Worm (Caenorhabditis elegans): Measurements from ENCODE around the gene fbxb-90.

Gene fbxb-90

DNA sequence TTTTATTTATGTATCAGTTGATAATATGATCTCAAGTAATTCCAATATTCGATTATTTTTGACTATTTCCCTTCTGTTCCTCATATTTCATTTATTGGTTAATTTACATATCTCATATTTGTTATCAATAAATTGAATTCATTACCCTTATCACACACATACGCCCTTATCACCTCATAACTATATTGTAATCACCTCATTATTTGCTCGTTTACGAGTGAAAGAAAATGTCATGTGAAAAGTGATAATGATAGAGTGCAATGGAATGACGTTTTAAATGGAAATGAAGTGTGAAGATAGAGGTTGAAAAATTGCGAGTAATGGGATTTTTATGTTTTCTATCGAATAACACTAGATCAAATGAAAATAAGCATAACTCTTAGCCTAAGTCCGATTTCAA, 37.9 kb upstream of the fbxb-90 start:
- TF ChIP-seq unc-30 (tag; optimal IDR thresholded peaks at IDR 0.05) = no peak
- peak; percentile 47 for TF ChIP-seq nhr-90 (tag; optimal IDR thresholded peaks at IDR 0.05; ENCODE audit: poor library complexity)
- no peak for TF ChIP-seq skn-1 (tag; optimal IDR thresholded peaks at IDR 0.05)
- TF ChIP-seq fkh-8 (tag; optimal IDR thresholded peaks at IDR 0.05) = peak; percentile 9
- TF ChIP-seq elt-2 (tag; optimal IDR thresholded peaks at IDR 0.05) = peak; percentile 100
- TF ChIP-seq zip-4 (GFP tag; optimal IDR thresholded peaks at IDR 0.05) = no peak
- peak; percentile 88 for TF ChIP-seq jun-1 (tag; optimal IDR thresholded peaks at IDR 0.05)
- no peak for TF ChIP-seq zag-1 (tag; optimal IDR thresholded peaks at IDR 0.05)
- TF ChIP-seq tbx-2 (tag; optimal IDR thresholded peaks at IDR 0.05) = no peak
- no peak for TF ChIP-seq lin-13 (GFP tag; optimal IDR thresholded peaks at IDR 0.05)
- no peak for TF ChIP-seq aly-2 (tag; optimal IDR thresholded peaks at IDR 0.05)
- no peak for TF ChIP-seq irx-1 (tag; optimal IDR thresholded peaks at IDR 0.05)
- no peak for TF ChIP-seq fkh-4 (tag; optimal IDR thresholded peaks at IDR 0.05; ENCODE audit: borderline replicate concordance)
- no peak for TF ChIP-seq nhr-77 (tag; optimal IDR thresholded peaks at IDR 0.05)
- TF ChIP-seq sptf-1 (tag; optimal IDR thresholded peaks at IDR 0.05) = no peak
- TF ChIP-seq alr-1 (tag; optimal IDR thresholded peaks at IDR 0.05; ENCODE audit: borderline replicate concordance) = no peak
- no peak for TF ChIP-seq efl-1 (optimal IDR thresholded peaks at IDR 0.05)
- peak in 1 of 2 experiments; percentile 84 for TF ChIP-seq efl-1 (GFP tag; optimal IDR thresholded peaks at IDR 0.05 in 1 of 2)
- TF ChIP-seq ets-5 (GFP tag; IDR thresholded peaks at IDR 0.05) = no peak
- peak; percentile 79 for TF ChIP-seq pax-3 (tag; optimal IDR thresholded peaks at IDR 0.05)
- TF ChIP-seq ces-1 (GFP tag; optimal IDR thresholded peaks at IDR 0.05) = no peak
- TF ChIP-seq sox-4 (tag; optimal IDR thresholded peaks at IDR 0.05) = no peak
- peak; percentile 51 for TF ChIP-seq nhr-20 (tag; optimal IDR thresholded peaks at IDR 0.05)
- no peak for TF ChIP-seq egl-13 (tag; optimal IDR thresholded peaks at IDR 0.05)
- peak in 1 of 2 experiments; percentile 70 for TF ChIP-seq lin-35 (GFP tag; optimal IDR thresholded peaks at IDR 0.05)
- no peak for TF ChIP-seq ama-1 (optimal IDR thresholded peaks at IDR 0.05)
- no peak for TF ChIP-seq nhr-84 (tag; optimal IDR thresholded peaks at IDR 0.05)
- TF ChIP-seq lin-15B (tag; optimal IDR thresholded peaks at IDR 0.05) = no peak
- peak in 1 of 2 experiments; percentile 58 for TF ChIP-seq lsy-2 (tag; optimal IDR thresholded peaks at IDR 0.05)
- TF ChIP-seq fos-1 (tag; optimal IDR thresholded peaks at IDR 0.05) = peak; percentile 4
- peak; percentile 99 for TF ChIP-seq pqm-1 (tag; optimal IDR thresholded peaks at IDR 0.05)
- TF ChIP-seq ztf-11 (tag; optimal IDR thresholded peaks at IDR 0.05) = no peak
- peak; percentile 91 for TF ChIP-seq tlp-1 (tag; optimal IDR thresholded peaks at IDR 0.05)
- no peak for TF ChIP-seq mep-1 (tag; optimal IDR thresholded peaks at IDR 0.05)
- TF ChIP-seq blmp-1 (tag; optimal IDR thresholded peaks at IDR 0.05) = no peak
- TF ChIP-seq ceh-8 (GFP tag; optimal IDR thresholded peaks at IDR 0.05) = peak; percentile 87
- no peak for TF ChIP-seq Y116A8C.19 (tag; optimal IDR thresholded peaks at IDR 0.05; ENCODE audit: borderline replicate concordance)
- no peak for TF ChIP-seq elt-3 (tag; optimal IDR thresholded peaks at IDR 0.05)
- no peak for TF ChIP-seq nhr-76 (tag; optimal IDR thresholded peaks at IDR 0.05)
- 0 out of 2 replicates have a peak, but pooled peaks have one; percentile 6 for TF ChIP-seq nhr-19 (GFP tag; conservative IDR thresholded peaks at IDR 0.05)
- no peak for TF ChIP-seq efl-3 (GFP tag; optimal IDR thresholded peaks at IDR 0.05)
- TF ChIP-seq sup-37 (GFP tag; optimal IDR thresholded peaks at IDR 0.05) = no peak
- no peak for TF ChIP-seq egl-27 (tag; optimal IDR thresholded peaks at IDR 0.05)

DNA sequence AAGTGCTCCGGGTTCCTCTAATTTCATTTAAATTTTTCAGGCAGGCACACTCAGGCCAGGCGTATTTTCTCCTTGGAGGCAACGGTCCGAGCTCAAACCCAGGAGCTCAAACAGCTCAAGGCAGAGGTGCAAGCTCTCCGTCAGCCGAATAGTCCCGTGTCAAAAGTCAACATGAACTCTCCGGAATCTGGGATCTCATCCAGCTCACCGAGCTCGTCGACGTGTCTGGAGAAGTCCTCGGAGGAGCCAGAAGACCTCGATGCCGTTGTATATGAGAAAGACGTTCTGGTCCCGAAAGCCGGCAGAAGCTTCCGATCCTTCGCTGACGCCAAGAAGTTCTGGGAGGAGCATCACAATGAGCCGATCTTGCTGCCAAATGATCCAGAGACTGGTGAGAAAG, 37.1 kb upstream of the fbxb-90 start:
- TF ChIP-seq ets-5 (GFP tag; IDR thresholded peaks at IDR 0.05) (no peak), egl-13 (tag; optimal IDR thresholded peaks at IDR 0.05) (no peak), ceh-82 (tag; optimal IDR thresholded peaks at IDR 0.05) (no peak), tbx-2 (tag; optimal IDR thresholded peaks at IDR 0.05) (no peak), mdl-1 (tag; optimal IDR thresholded peaks at IDR 0.05) (no peak), snu-23 (GFP tag; optimal IDR thresholded peaks at IDR 0.05) (no peak), lsy-2 (tag; optimal IDR thresholded peaks at IDR 0.05) (no peak), nhr-77 (tag; optimal IDR thresholded peaks at IDR 0.05) (no peak), lir-3 (tag; optimal IDR thresholded peaks at IDR 0.05; ENCODE audit: poor library complexity) (no peak), dsc-1 (tag; optimal IDR thresholded peaks at IDR 0.05) (no peak), unc-130 (tag; optimal IDR thresholded peaks at IDR 0.05) (no peak), lin-14 (GFP tag; optimal IDR thresholded peaks at IDR 0.05) (no peak), fkh-4 (tag; optimal IDR thresholded peaks at IDR 0.05; ENCODE audit: borderline replicate concordance) (no peak), egl-27 (tag; optimal IDR thresholded peaks at IDR 0.05) (no peak), aly-2 (tag; optimal IDR thresholded peaks at IDR 0.05) (no peak), dpl-1 (GFP tag; optimal IDR thresholded peaks at IDR 0.05) (no peak), ces-1 (GFP tag; optimal IDR thresholded peaks at IDR 0.05) (no peak), jun-1 (tag; optimal IDR thresholded peaks at IDR 0.05) (no peak), pag-3 (tag; optimal IDR thresholded peaks at IDR 0.05; ENCODE audit: borderline replicate concordance, insufficient read depth) (no peak)

All from whole organism, L1 larva.